Fruit fly (Drosophila melanogaster) whole organism, wandering third instar larva: ENCODE measurements around the gene CG11977.
A peak's percentile ranks its signal among the peaks of the same experiment; 100 is the strongest.

ENCODE experiments used
- Abd-B ChIP-seq: fragments of >200 bp; optimal IDR thresholded peaks from 2 replicates; lab custom pipeline; 2017; ENCODE audit warnings: missing biosample characterization, missing genetic modification characterization
- CG32264 ChIP-seq: fragments of 200-800 bp; sonication (Bioruptor generic); optimal IDR thresholded peaks from 2 replicates; lab custom pipeline; 2016; ENCODE audit warnings: missing biosample characterization, missing genetic modification characterization
- CG9705 ChIP-seq: fragments of 200-800 bp; sonication (Bioruptor generic); optimal IDR thresholded peaks from 2 replicates; lab custom pipeline; 2018; ENCODE audit warnings: missing biosample characterization, mild to moderate bottlenecking, missing genetic modification characterization
- CrebA ChIP-seq: fragments of 200-800 bp; sonication (Bioruptor generic); optimal IDR thresholded peaks from 2 replicates; lab custom pipeline; 2016; ENCODE audit warnings: missing biosample characterization, mild to moderate bottlenecking, missing genetic modification characterization, borderline replicate concordance
- Dfd ChIP-seq: fragments of >200 bp; optimal IDR thresholded peaks from 2 replicates; lab custom pipeline; 2017; ENCODE audit warnings: missing biosample characterization, missing genetic modification characterization
- Dif ChIP-seq: fragments of 200-275, 200-300 bp; sonication (Bioruptor generic); optimal IDR thresholded peaks from 2 replicates; lab custom pipeline; 2018; ENCODE audit warnings: missing biosample characterization, missing genetic modification characterization; ENCODE audit not compliant: partially characterized antibody
- GATAd ChIP-seq: sonication (Bioruptor generic); optimal IDR thresholded peaks from 2 replicates; lab custom pipeline; 2016; ENCODE audit warnings: missing biosample characterization, missing genetic modification characterization
- HLH106 ChIP-seq: fragments of 200-800 bp; optimal IDR thresholded peaks from 3 replicates; lab custom pipeline; 2019; ENCODE audit warnings: missing biosample characterization, mild to moderate bottlenecking, missing genetic modification characterization, moderate library complexity
- Hnf4 ChIP-seq: fragments of 200-800 bp; sonication (Bioruptor generic); optimal IDR thresholded peaks from 2 replicates; lab custom pipeline; 2016; ENCODE audit warnings: missing biosample characterization, mild to moderate bottlenecking, missing genetic modification characterization
- Hr78 ChIP-seq: fragments of >200 bp; optimal IDR thresholded peaks from 2 replicates; lab custom pipeline; 2017; ENCODE audit warnings: missing biosample characterization, missing genetic modification characterization
- Hr83 ChIP-seq: fragments of 200-300 bp; sonication (Bioruptor generic); optimal IDR thresholded peaks from 2 replicates; lab custom pipeline; 2016; ENCODE audit warnings: missing biosample characterization, mild to moderate bottlenecking, missing genetic modification characterization, moderate library complexity; ENCODE audit not compliant: poor library complexity, severe bottlenecking
- Jra ChIP-seq: sonication (Bioruptor generic); optimal IDR thresholded peaks from 2 replicates; lab custom pipeline; 2016; ENCODE audit warnings: missing biosample characterization, missing genetic modification characterization
- Mio ChIP-seq: sonication (Bioruptor generic); optimal IDR thresholded peaks from 2 replicates; lab custom pipeline; 2016; ENCODE audit warnings: missing biosample characterization, missing genetic modification characterization
- Myc ChIP-seq: fragments of >200 bp; optimal IDR thresholded peaks from 2 replicates; lab custom pipeline; 2017
- N ChIP-seq: fragments of >200 bp; optimal IDR thresholded peaks from 2 replicates; lab custom pipeline; 2018; ENCODE audit warnings: missing biosample characterization, missing external identifiers, missing genetic modification characterization
- OdsH ChIP-seq: fragments of 200-800 bp; sonication (Bioruptor generic); optimal IDR thresholded peaks from 2 replicates; lab custom pipeline; 2016; ENCODE audit warnings: missing biosample characterization, mild to moderate bottlenecking, missing genetic modification characterization
- Rel ChIP-seq, 2 experiments: fragments of 200-800 bp; sonication (Bioruptor generic) in 1 of 2; optimal IDR thresholded peaks; 2 replicates in 1 of 2; 3 replicates in 1 of 2; lab custom pipeline; 2016 to 2019; ENCODE audit warnings: mild to moderate bottlenecking in 2 of 2, missing biosample characterization in 2 of 2, missing genetic modification characterization in 2 of 2, moderate library complexity in 1 of 2
- Sp1 ChIP-seq: fragments of 200-800 bp; sonication (Bioruptor generic); optimal IDR thresholded peaks from 3 replicates; lab custom pipeline; 2019; ENCODE audit warnings: missing biosample characterization, mild to moderate bottlenecking, missing genetic modification characterization, moderate library complexity
- Vsx2 ChIP-seq: fragments of 200-300, 225-300 bp; sonication (Bioruptor generic); optimal IDR thresholded peaks from 2 replicates; lab custom pipeline; 2018; ENCODE audit warnings: missing biosample characterization, missing genetic modification characterization; ENCODE audit not compliant: partially characterized antibody
- br ChIP-seq: fragments of 200-800 bp; sonication (Bioruptor generic); optimal IDR thresholded peaks from 2 replicates; lab custom pipeline; 2016; ENCODE audit warnings: missing biosample characterization, missing genetic modification characterization
- brk ChIP-seq: fragments of 200-800 bp; sonication (Bioruptor generic); optimal IDR thresholded peaks from 2 replicates; lab custom pipeline; 2016; ENCODE audit warnings: missing biosample characterization, mild to moderate bottlenecking, missing genetic modification characterization
- dl ChIP-seq, 2 experiments: fragments of 175-275, 200-275 bp in 1 of 2; fragments of 200-275 bp in 1 of 2; sonication (Bioruptor generic); optimal IDR thresholded peaks; lab custom pipeline; 2018; ENCODE audit warnings: mild to moderate bottlenecking in 2 of 2, missing biosample characterization in 2 of 2, missing genetic modification characterization in 2 of 2, moderate library complexity in 2 of 2; ENCODE audit not compliant: partially characterized antibody in 2 of 2, insufficient read depth in 1 of 2
- dmrt93B ChIP-seq: fragments of 200-800 bp; sonication (Bioruptor generic); optimal IDR thresholded peaks from 2 replicates; lab custom pipeline; 2018; ENCODE audit warnings: missing biosample characterization, mild to moderate bottlenecking, missing genetic modification characterization
- dsf ChIP-seq: sonication (Bioruptor generic); optimal IDR thresholded peaks from 2 replicates; lab custom pipeline; 2016; ENCODE audit warnings: missing biosample characterization, missing genetic modification characterization, borderline replicate concordance
- ey ChIP-seq: fragments of 200-800 bp; sonication (Bioruptor generic); optimal IDR thresholded peaks from 2 replicates; lab custom pipeline; 2016; ENCODE audit warnings: missing biosample characterization, missing genetic modification characterization
- foxo ChIP-seq, 2 experiments: fragments of 200-800 bp; sonication (Bioruptor generic); optimal IDR thresholded peaks; 2 replicates in 1 of 2; 3 replicates in 1 of 2; lab custom pipeline; 2016 to 2017; ENCODE audit warnings: missing biosample characterization in 2 of 2, missing genetic modification characterization in 2 of 2
- fru ChIP-seq: fragments of 200-800 bp; sonication (Bioruptor generic); optimal IDR thresholded peaks from 3 replicates; lab custom pipeline; 2016; ENCODE audit warnings: missing biosample characterization, mild to moderate bottlenecking, missing genetic modification characterization
- h ChIP-seq: fragments of 200-800 bp; sonication (Bioruptor generic); optimal IDR thresholded peaks from 3 replicates; lab custom pipeline; 2016; ENCODE audit warnings: missing biosample characterization, mild to moderate bottlenecking, missing genetic modification characterization
- jim ChIP-seq: fragments of 175-275, 200-325 bp; sonication (Bioruptor generic); optimal IDR thresholded peaks from 2 replicates; lab custom pipeline; 2016; ENCODE audit warnings: missing biosample characterization, mild to moderate bottlenecking, missing genetic modification characterization
- lola ChIP-seq: fragments of >200 bp; optimal IDR thresholded peaks from 2 replicates; lab custom pipeline; 2017; ENCODE audit warnings: missing biosample characterization, missing genetic modification characterization
- pan ChIP-seq: fragments of >200 bp; optimal IDR thresholded peaks from 2 replicates; lab custom pipeline; 2017
- psq ChIP-seq: fragments of 200-800 bp; sonication (Bioruptor generic); optimal IDR thresholded peaks from 3 replicates; lab custom pipeline; 2017; ENCODE audit warnings: missing biosample characterization, mild to moderate bottlenecking, missing genetic modification characterization, moderate library complexity
- rgr ChIP-seq: fragments of 200-800 bp; sonication (Bioruptor generic); optimal IDR thresholded peaks from 3 replicates; lab custom pipeline; 2016; ENCODE audit warnings: missing biosample characterization, mild to moderate bottlenecking, missing genetic modification characterization
- sage ChIP-seq: fragments of 200-800 bp; sonication (Bioruptor generic); optimal IDR thresholded peaks from 2 replicates; lab custom pipeline; 2016; ENCODE audit warnings: missing biosample characterization, mild to moderate bottlenecking, missing genetic modification characterization
- sv ChIP-seq: fragments of 200-800 bp; sonication (Bioruptor generic); optimal IDR thresholded peaks from 3 replicates; lab custom pipeline; 2016; ENCODE audit warnings: missing biosample characterization, missing genetic modification characterization
- tai ChIP-seq: sonication (Bioruptor generic); optimal IDR thresholded peaks from 2 replicates; lab custom pipeline; 2016; ENCODE audit warnings: missing biosample characterization, missing genetic modification characterization
- usp ChIP-seq: fragments of >200 bp; optimal IDR thresholded peaks from 2 replicates; lab custom pipeline; 2017; ENCODE audit warnings: missing biosample characterization, missing genetic modification characterization
- woc ChIP-seq: sonication (Bioruptor generic); optimal IDR thresholded peaks from 2 replicates; lab custom pipeline; 2016; ENCODE audit warnings: missing biosample characterization, mild to moderate bottlenecking, missing genetic modification characterization

CG11977 gene

DNA sequence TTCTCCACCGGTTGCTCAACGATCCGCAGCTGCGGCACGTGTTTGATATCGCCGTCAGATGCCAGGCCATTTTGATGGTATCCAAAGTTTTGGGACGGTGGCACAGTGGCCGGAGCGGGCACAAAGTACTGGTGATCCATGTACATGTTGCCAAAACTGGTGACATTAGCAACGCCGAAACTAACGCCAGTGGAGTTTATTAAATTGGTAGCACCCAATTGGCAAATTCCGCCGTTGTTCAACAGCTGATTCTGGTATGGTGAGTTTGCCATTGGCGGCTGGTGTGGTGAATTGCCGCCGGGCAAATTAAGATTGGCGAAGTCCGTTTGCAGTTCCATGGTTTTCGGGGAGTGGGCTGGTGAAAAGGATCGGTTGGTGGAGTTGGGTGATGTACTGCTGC is 49.5 kb downstream of the CG11977 start:
- TF ChIP-seq N (GFP tag; lab: Kevin White, UChicago) = no peak
- TF ChIP-seq usp = no peak
- no peak for TF ChIP-seq tai (GFP tag; lab: Kevin White, UChicago)
- TF ChIP-seq lola = no peak
- TF ChIP-seq sv = no peak
- TF ChIP-seq CG9705 (GFP tag; lab: Kevin White, UChicago) = no peak
- TF ChIP-seq foxo (GFP tag; optimal IDR thresholded peaks at IDR 0.05; lab: Kevin White, UChicago) = no peak
- TF ChIP-seq Abd-B (GFP tag; lab: Kevin White, UChicago) = no peak
- no peak for TF ChIP-seq h
- no peak for TF ChIP-seq Vsx2
- no peak for TF ChIP-seq OdsH (GFP tag; lab: Kevin White, UChicago)
- no peak for TF ChIP-seq Myc (lab: Kevin White, UChicago)
- TF ChIP-seq Hr78 (GFP tag; lab: Kevin White, UChicago) = no peak
- TF ChIP-seq dmrt93B (GFP tag; lab: Kevin White, UChicago) = no peak
- TF ChIP-seq Hnf4 (GFP tag; lab: Kevin White, UChicago) = no peak
- no peak for TF ChIP-seq brk (GFP tag; lab: Kevin White, UChicago)
- TF ChIP-seq sage (GFP tag; lab: Kevin White, UChicago) = no peak
- TF ChIP-seq Jra (GFP tag; lab: Kevin White, UChicago) = no peak

- TF ChIP-seq dl (GFP tag; optimal IDR thresholded peaks at IDR 0.05; lab: Kevin White, UChicago; ENCODE audit: insufficient read depth in 1 of 2, partially characterized antibody in 2 of 2) = peak; percentile 14 to 71
- TF ChIP-seq GATAd = no peak
- TF ChIP-seq CrebA (GFP tag; lab: Kevin White, UChicago) = no peak
- no peak for TF ChIP-seq pan (lab: Kevin White, UChicago)
- TF ChIP-seq jim (GFP tag; lab: Kevin White, UChicago) = no peak
- peak; percentile 66 for TF ChIP-seq psq (GFP tag; lab: Kevin White, UChicago)
- peak; percentile 77 for TF ChIP-seq Sp1
- TF ChIP-seq h = peak; percentile 80
- TF ChIP-seq Abd-B (GFP tag; lab: Kevin White, UChicago) = no peak
- TF ChIP-seq brk (GFP tag; lab: Kevin White, UChicago) = peak; percentile 43
- no peak for TF ChIP-seq Dfd (GFP tag; lab: Kevin White, UChicago)
- peak; percentile 86 for TF ChIP-seq HLH106 (tag; lab: Kevin White, UChicago)
- peak; percentile 58 for TF ChIP-seq Hnf4 (GFP tag; lab: Kevin White, UChicago)
- peak; percentile 48 for TF ChIP-seq sv
- no peak for TF ChIP-seq Hr78 (GFP tag; lab: Kevin White, UChicago)
- no peak for TF ChIP-seq tai (GFP tag; lab: Kevin White, UChicago)
- no peak for TF ChIP-seq lola
- TF ChIP-seq br (GFP tag; lab: Kevin White, UChicago) = peak; percentile 56
- peak; percentile 54 for TF ChIP-seq woc (GFP tag; lab: Kevin White, UChicago)
- no peak for TF ChIP-seq usp
- peak; percentile 52 for TF ChIP-seq rgr
- TF ChIP-seq Rel (GFP tag; optimal IDR thresholded peaks at IDR 0.05; lab: Kevin White, UChicago) = no peak
- no peak for TF ChIP-seq Rel (tag; optimal IDR thresholded peaks at IDR 0.05; lab: Kevin White, UChicago)
- no peak for TF ChIP-seq CG32264
- TF ChIP-seq ey = peak; percentile 4
- no peak for TF ChIP-seq Mio (GFP tag; lab: Kevin White, UChicago)
- peak; percentile 59 for TF ChIP-seq OdsH (GFP tag; lab: Kevin White, UChicago)
- TF ChIP-seq CG9705 (GFP tag; lab: Kevin White, UChicago) = peak; percentile 48
- TF ChIP-seq Myc (lab: Kevin White, UChicago) = no peak
- TF ChIP-seq dsf (GFP tag; lab: Kevin White, UChicago) = no peak
- TF ChIP-seq Hr83 = peak; percentile 27
- peak; percentile 91 for TF ChIP-seq Jra (GFP tag; lab: Kevin White, UChicago)
- TF ChIP-seq Dif (GFP tag; lab: Kevin White, UChicago) = peak; percentile 75
- TF ChIP-seq sage (GFP tag; lab: Kevin White, UChicago) = no peak
- TF ChIP-seq Vsx2 = no peak
- TF ChIP-seq dmrt93B (GFP tag; lab: Kevin White, UChicago) = peak; percentile 58
- TF ChIP-seq fru = peak; percentile 50
- TF ChIP-seq foxo (GFP tag; optimal IDR thresholded peaks at IDR 0.05; lab: Kevin White, UChicago) = peak; percentile 10 to 62
- TF ChIP-seq N (GFP tag; lab: Kevin White, UChicago) = no peak
Measured at dm6 chr3R:9047561-9048465, 50.3 kb downstream of the CG11977 start, which contains the start of gene Rel. TSS of gene Rel (minus strand) at chr3R:9047977.
